Fruit fly (Drosophila melanogaster) whole organism, wandering third instar larva: ENCODE data around the gene CG13300.

Source experiments
- Abd-B ChIP-seq: fragments of >200 bp; optimal IDR thresholded peaks from 2 replicates; lab custom pipeline; 2017; ENCODE audit warnings: missing biosample characterization, missing genetic modification characterization
- CG32264 ChIP-seq: fragments of 200-800 bp; sonication (Bioruptor generic); optimal IDR thresholded peaks from 2 replicates; lab custom pipeline; 2016; ENCODE audit warnings: missing biosample characterization, missing genetic modification characterization
- Dif ChIP-seq: fragments of 200-275, 200-300 bp; sonication (Bioruptor generic); optimal IDR thresholded peaks from 2 replicates; lab custom pipeline; 2018; ENCODE audit warnings: missing biosample characterization, missing genetic modification characterization; ENCODE audit not compliant: partially characterized antibody
- Myc ChIP-seq: fragments of >200 bp; optimal IDR thresholded peaks from 2 replicates; lab custom pipeline; 2017
- h ChIP-seq: fragments of 200-800 bp; sonication (Bioruptor generic); optimal IDR thresholded peaks from 3 replicates; lab custom pipeline; 2016; ENCODE audit warnings: missing biosample characterization, mild to moderate bottlenecking, missing genetic modification characterization
- lola ChIP-seq: fragments of >200 bp; optimal IDR thresholded peaks from 2 replicates; lab custom pipeline; 2017; ENCODE audit warnings: missing biosample characterization, missing genetic modification characterization
- pan ChIP-seq: fragments of >200 bp; optimal IDR thresholded peaks from 2 replicates; lab custom pipeline; 2017
- sv ChIP-seq: fragments of 200-800 bp; sonication (Bioruptor generic); optimal IDR thresholded peaks from 3 replicates; lab custom pipeline; 2016; ENCODE audit warnings: missing biosample characterization, missing genetic modification characterization
- usp ChIP-seq: fragments of >200 bp; optimal IDR thresholded peaks from 2 replicates; lab custom pipeline; 2017; ENCODE audit warnings: missing biosample characterization, missing genetic modification characterization

DNA sequence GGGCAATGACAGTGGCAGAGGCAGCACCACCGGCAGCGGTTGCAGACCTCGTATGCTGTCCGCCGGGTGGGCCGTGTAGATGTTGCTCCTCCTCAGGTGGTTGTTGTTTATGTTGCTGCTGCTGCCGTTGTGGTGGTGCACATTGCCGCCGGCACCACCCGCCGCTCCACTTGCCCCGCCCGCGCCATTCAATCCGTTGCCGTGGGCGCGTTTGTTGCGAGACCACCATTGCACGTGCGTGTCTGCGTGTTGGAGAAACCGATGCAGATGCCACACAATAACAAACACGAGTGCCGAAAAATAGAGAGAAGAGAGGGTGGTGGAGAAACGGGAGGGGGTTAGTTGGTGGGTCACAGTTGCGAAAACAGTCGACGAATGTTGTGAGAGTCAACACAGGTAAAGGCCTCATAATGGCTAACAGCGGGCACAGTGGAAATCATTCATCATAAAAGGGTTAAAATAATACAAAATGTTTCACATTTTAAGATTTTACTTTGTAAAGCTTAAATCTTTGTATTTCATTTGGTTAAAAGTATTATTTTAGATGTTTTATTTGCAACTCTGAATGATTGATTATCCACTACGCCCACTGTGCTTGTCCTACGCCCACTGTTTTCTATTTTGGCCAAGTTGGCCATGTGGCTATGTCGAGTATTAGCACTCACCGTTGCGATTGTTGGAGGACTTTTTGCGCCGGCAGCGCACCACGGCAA, 20.6 kb downstream of the CG13300 start:
- TF ChIP-seq usp (GFP tag; lab: Kevin White, UChicago) (no peak), CG32264 (GFP tag; lab: Kevin White, UChicago) (no peak), pan (lab: Kevin White, UChicago) (no peak), Abd-B (no peak), h (GFP tag; lab: Kevin White, UChicago) (no peak), sv (GFP tag; lab: Kevin White, UChicago) (no peak), Dif (GFP tag; lab: Kevin White, UChicago) (no peak), lola (no peak), Myc (lab: Kevin White, UChicago) (no peak)
